Worm (Caenorhabditis elegans) whole organism, L1 larva: ENCODE data around the gene ZK666.2.

Experiments used
- C16A3.4 ChIP-seq: fragments of 150-350 bp; optimal IDR thresholded peaks from 2 replicates; lab custom pipeline; 2014; ENCODE audit warnings: missing biosample characterization, missing genetic modification characterization
- C34B4.2 ChIP-seq: sonication (generic microtip); optimal IDR thresholded peaks from 2 replicates; lab custom pipeline; 2017; ENCODE audit warnings: mild to moderate bottlenecking, missing genetic modification characterization, missing compliant biosample characterization
- F16B12.6 ChIP-seq: fragments of 150-350 bp; optimal IDR thresholded peaks from 2 replicates; lab custom pipeline; 2014; ENCODE audit warnings: missing biosample characterization, missing genetic modification characterization
- ceh-82 ChIP-seq, 3 experiments: fragments of 150-350 bp in 1 of 3; sonication (generic microtip) in 2 of 3; optimal IDR thresholded peaks; 2 replicates each; lab custom pipeline; 2014 to 2017; ENCODE audit warnings: missing biosample characterization in 3 of 3, missing genetic modification characterization in 3 of 3
- dpl-1 ChIP-seq, 3 experiments: fragments of 150-350 bp in 2 of 3; sonication (generic microtip) in 1 of 3; optimal IDR thresholded peaks; 2 replicates each; lab custom pipeline; 2014 to 2017; ENCODE audit warnings: missing biosample characterization in 3 of 3, missing genetic modification characterization in 3 of 3, missing genetic modification reagents in 3 of 3
- efl-1 ChIP-seq, 4 experiments: fragments of 150-350 bp; optimal IDR thresholded peaks in 3 of 4; peaks in 1 of 4; 1 replicate in 1 of 4; 2 replicates in 3 of 4; lab custom pipeline; 2014; ENCODE audit warnings: missing biosample characterization in 2 of 4, missing genetic modification characterization in 2 of 4, missing genetic modification reagents in 2 of 4
- egl-13 ChIP-seq: sonication (generic microtip); optimal IDR thresholded peaks from 2 replicates; lab custom pipeline; 2016; ENCODE audit warnings: missing genotype, missing genetic modification reagents, missing genetic modification characterization, missing compliant biosample characterization
- elt-2 ChIP-seq: sonication (generic microtip); optimal IDR thresholded peaks from 2 replicates; lab custom pipeline; 2016; ENCODE audit warnings: missing genetic modification characterization, mild to moderate bottlenecking, inconsistent platforms, missing compliant biosample characterization, missing genetic modification reagents
- elt-3 ChIP-seq, 6 experiments: fragments of 150-350 bp in 1 of 6; sonication (generic microtip); optimal IDR thresholded peaks; 2 replicates each; lab custom pipeline; 2017 to 2018; ENCODE audit warnings: missing biosample characterization in 6 of 6, missing genetic modification characterization in 6 of 6, inconsistent platforms in 1 of 6
- fkh-8 ChIP-seq: sonication (generic microtip); optimal IDR thresholded peaks from 2 replicates; lab custom pipeline; 2016; ENCODE audit warnings: mild to moderate bottlenecking, missing genetic modification characterization, missing compliant biosample characterization
- isw-1 ChIP-seq: fragments of 200-800 bp; sonication (Bioruptor generic); IDR thresholded peaks from 2 replicates; pipeline ENCODE4 v1.3.6; 2022; ENCODE audit warnings: missing genetic modification characterization, missing compliant biosample characterization
- jun-1 ChIP-seq: fragments of 150-350 bp; optimal IDR thresholded peaks from 2 replicates; lab custom pipeline; 2014; ENCODE audit warnings: missing biosample characterization, missing genetic modification reagents, missing genetic modification characterization
- lin-13 ChIP-seq: fragments of 150-350 bp; optimal IDR thresholded peaks from 2 replicates; lab custom pipeline; 2014; ENCODE audit warnings: missing biosample characterization, missing genetic modification reagents, missing genetic modification characterization
- lin-14 ChIP-seq: fragments of 200-800 bp; sonication (Bioruptor generic); optimal IDR thresholded peaks from 2 replicates; lab custom pipeline; 2018; ENCODE audit warnings: mild to moderate bottlenecking, missing genetic modification characterization, moderate library complexity, missing compliant biosample characterization
- lin-15B ChIP-seq: fragments of 150-350 bp; sonication (generic microtip); optimal IDR thresholded peaks from 3 replicates; lab custom pipeline; 2014; ENCODE audit warnings: missing biosample characterization, missing genetic modification characterization
- lin-39 ChIP-seq: fragments of 150-350 bp; optimal IDR thresholded peaks from 2 replicates; lab custom pipeline; 2014; ENCODE audit warnings: missing biosample characterization, missing genetic modification reagents, missing genetic modification characterization
- lsy-2 ChIP-seq, 2 experiments: fragments of 150-350 bp; optimal IDR thresholded peaks; 2 replicates each; lab custom pipeline; 2014; ENCODE audit warnings: missing biosample characterization in 2 of 2, missing genetic modification characterization in 2 of 2
- mdl-1 ChIP-seq, 2 experiments: fragments of 150-350 bp; optimal IDR thresholded peaks; 2 replicates each; lab custom pipeline; 2014 to 2017; ENCODE audit warnings: missing biosample characterization in 2 of 2, missing genetic modification characterization in 2 of 2, inconsistent platforms in 1 of 2
- nhr-237 ChIP-seq: fragments of 150-350 bp; optimal IDR thresholded peaks from 2 replicates; lab custom pipeline; 2014; ENCODE audit warnings: missing biosample characterization, missing genetic modification characterization
- nhr-28 ChIP-seq: fragments of 150-350 bp; optimal IDR thresholded peaks from 2 replicates; lab custom pipeline; 2014; ENCODE audit warnings: missing biosample characterization, missing genetic modification characterization
- nhr-76 ChIP-seq: sonication (generic microtip); optimal IDR thresholded peaks from 2 replicates; lab custom pipeline; 2017; ENCODE audit warnings: missing biosample characterization, missing genetic modification characterization
- nhr-85 ChIP-seq: sonication (generic microtip); peaks from one replicate; lab custom pipeline; 2016; ENCODE audit warnings: missing genetic modification characterization, inconsistent platforms, missing compliant biosample characterization
- pag-3 ChIP-seq: sonication (generic microtip); optimal IDR thresholded peaks from 2 replicates; lab custom pipeline; 2017; ENCODE audit warnings: missing genetic modification characterization, mild to moderate bottlenecking, missing compliant biosample characterization, antibody characterized with exemption, borderline replicate concordance; ENCODE audit not compliant: insufficient read depth
- pqm-1 ChIP-seq: sonication (generic microtip); optimal IDR thresholded peaks from 3 replicates; lab custom pipeline; 2017; ENCODE audit warnings: missing biosample characterization, missing genetic modification characterization
- rnt-1 ChIP-seq: sonication (generic microtip); optimal IDR thresholded peaks from 2 replicates; lab custom pipeline; 2016; ENCODE audit warnings: mild to moderate bottlenecking, missing genetic modification characterization, moderate library complexity, missing compliant biosample characterization
- snpc-4 ChIP-seq: fragments of 150-350 bp; optimal IDR thresholded peaks from 2 replicates; lab custom pipeline; 2014; ENCODE audit warnings: missing biosample characterization, missing genetic modification characterization
- tbx-2 ChIP-seq: sonication (generic microtip); optimal IDR thresholded peaks from 2 replicates; lab custom pipeline; 2016; ENCODE audit warnings: missing genetic modification characterization, missing compliant biosample characterization
- tlp-1 ChIP-seq: fragments of 150-350 bp; optimal IDR thresholded peaks from 2 replicates; lab custom pipeline; 2014; ENCODE audit warnings: missing biosample characterization, missing genetic modification characterization
- unc-130 ChIP-seq: fragments of 150-350 bp; optimal IDR thresholded peaks from 2 replicates; lab custom pipeline; 2017; ENCODE audit warnings: missing biosample characterization, missing genetic modification characterization, inconsistent platforms
- unc-98 ChIP-seq: fragments of 200-800 bp; sonication (Bioruptor generic); IDR thresholded peaks from 2 replicates; pipeline ENCODE4 v1.3.6; 2022; ENCODE audit warnings: missing genetic modification characterization, missing compliant biosample characterization
- vab-15 ChIP-seq: sonication (generic microtip); optimal IDR thresholded peaks from 2 replicates; lab custom pipeline; 2017; ENCODE audit warnings: missing genotype, mild to moderate bottlenecking, missing genetic modification characterization, missing compliant biosample characterization
- xbp-1 ChIP-seq: sonication (generic microtip); optimal IDR thresholded peaks from 2 replicates; lab custom pipeline; 2016; ENCODE audit warnings: missing genetic modification characterization, missing compliant biosample characterization
- zag-1 ChIP-seq: fragments of 150-350 bp; optimal IDR thresholded peaks from 2 replicates; lab custom pipeline; 2014; ENCODE audit warnings: missing biosample characterization, missing genetic modification characterization
- zip-4 ChIP-seq: fragments of 200-800 bp; sonication (Bioruptor generic); optimal IDR thresholded peaks from 2 replicates; lab custom pipeline; 2018; ENCODE audit warnings: mild to moderate bottlenecking, missing genetic modification characterization, moderate library complexity, missing compliant biosample characterization
- ztf-11 ChIP-seq, 2 experiments: sonication (generic microtip); optimal IDR thresholded peaks; 2 replicates each; lab custom pipeline; 2016 to 2017; ENCODE audit warnings: missing genetic modification characterization in 2 of 2, missing biosample characterization in 1 of 2, missing compliant biosample characterization in 1 of 2
- ztf-4 ChIP-seq: fragments of 150-350 bp; optimal IDR thresholded peaks from 2 replicates; lab custom pipeline; 2014; ENCODE audit warnings: missing biosample characterization, missing genetic modification characterization

Gene ZK666.2

ce11 chrII:10479348-10479747 is 7.7 kb upstream of the ZK666.2 start, which contains the start of gene clec-59:
TSS of gene clec-59 (minus strand) at chrII:10479448.
- TF ChIP-seq tbx-2 (tag; lab: Kevin White, UChicago): no peak
- TF ChIP-seq unc-98: no peak
- TF ChIP-seq dpl-1 (GFP tag; optimal IDR thresholded peaks at IDR 0.05; lab: Kevin White, UChicago): no peak
- no peak for TF ChIP-seq nhr-28 (tag; lab: Kevin White, UChicago)
- no peak for TF ChIP-seq lsy-2 (tag; optimal IDR thresholded peaks at IDR 0.05; lab: Kevin White, UChicago)

- no peak for TF ChIP-seq C16A3.4 (tag; lab: Kevin White, UChicago)
- no peak for TF ChIP-seq isw-1 (GFP tag; lab: Robert Waterston, UW)
- no peak for TF ChIP-seq lin-13 (GFP tag; lab: Kevin White, UChicago)
- TF ChIP-seq elt-3 (tag; optimal IDR thresholded peaks at IDR 0.05; lab: Kevin White, UChicago): no peak
- TF ChIP-seq ztf-11 (tag; optimal IDR thresholded peaks at IDR 0.05; lab: Kevin White, UChicago): no peak
- TF ChIP-seq fkh-8 (tag; lab: Kevin White, UChicago): no peak
- no peak for TF ChIP-seq mdl-1 (tag; optimal IDR thresholded peaks at IDR 0.05; lab: Kevin White, UChicago)
Observed at ce11 chrII:10476959-10477358, 5.3 kb upstream of the ZK666.2 start, which contains the start of gene ZK666.4. TSS of gene ZK666.4 (plus strand) at chrII:10477259.

- TF ChIP-seq efl-1 (optimal IDR thresholded peaks at IDR 0.05; lab: Kevin White, UChicago) (no peak), efl-1 (GFP tag; optimal IDR thresholded peaks at IDR 0.05 in 1 of 2; lab: Kevin White, UChicago) (peak in 1 of 2 experiments; percentile 47), xbp-1 (tag; lab: Kevin White, UChicago) (no peak), lsy-2 (tag; optimal IDR thresholded peaks at IDR 0.05; lab: Kevin White, UChicago) (no peak), snpc-4 (tag; lab: Kevin White, UChicago) (no peak)
- TF ChIP-seq, all 84 proteins: peak for 1
Observed at ce11 chrII:10476039-10476438, 4.3 kb upstream of the ZK666.2 start, which contains the start of gene clec-58. TSS of gene clec-58 (minus strand) at chrII:10476139.

- TF ChIP-seq F16B12.6 (tag; lab: Kevin White, UChicago): no peak
- TF ChIP-seq ceh-82 (tag; optimal IDR thresholded peaks at IDR 0.05; lab: Kevin White, UChicago): no peak
- TF ChIP-seq lin-14 (GFP tag; lab: Kevin White, UChicago): no peak
- TF ChIP-seq nhr-85: no peak
Observed at ce11 chrII:10471247-10471646, 443 bp downstream of the ZK666.2 start, which contains the start of gene ZK666.1. TSS of gene ZK666.1 (minus strand) at chrII:10471347.

- TF ChIP-seq elt-2 (tag; lab: Kevin White, UChicago) (peak; percentile 57), tlp-1 (no peak)
Observed at ce11 chrII:10470159-10470558, 1.5 kb downstream of the ZK666.2 start, which contains the start of gene clec-143. TSS of gene clec-143 (minus strand) at chrII:10470297.

- no peak for TF ChIP-seq fkh-8 (tag; lab: Kevin White, UChicago)
- TF ChIP-seq efl-1 (optimal IDR thresholded peaks at IDR 0.05; lab: Kevin White, UChicago): no peak
- peak in 1 of 2 experiments; percentile 51 for TF ChIP-seq efl-1 (GFP tag; optimal IDR thresholded peaks at IDR 0.05 in 1 of 2; lab: Kevin White, UChicago)
- TF ChIP-seq, all 84 proteins: peak for 1
Observed at ce11 chrII:10466552-10466951, 5.1 kb downstream of the ZK666.2 start, which contains the start of gene tnc-2. TSS of gene tnc-2 (plus strand) at chrII:10466852.

- TF ChIP-seq zag-1 (tag; lab: Kevin White, UChicago) (no peak), egl-13 (tag; lab: Kevin White, UChicago) (no peak), jun-1 (tag; lab: Kevin White, UChicago) (no peak), unc-130 (no peak), C34B4.2 (tag; lab: Kevin White, UChicago) (no peak), lsy-2 (tag; optimal IDR thresholded peaks at IDR 0.05; lab: Kevin White, UChicago) (no peak), ztf-4 (tag; lab: Kevin White, UChicago) (no peak), zip-4 (GFP tag; lab: Kevin White, UChicago) (no peak), rnt-1 (tag; lab: Kevin White, UChicago) (no peak), pqm-1 (tag; lab: Kevin White, UChicago) (no peak), fkh-8 (tag; lab: Kevin White, UChicago) (no peak), ztf-11 (tag; optimal IDR thresholded peaks at IDR 0.05; lab: Kevin White, UChicago) (no peak), pag-3 (no peak), nhr-237 (no peak), vab-15 (tag; lab: Kevin White, UChicago) (no peak), nhr-76 (tag; lab: Kevin White, UChicago) (no peak), lin-39 (no peak), lin-15B (tag; lab: Kevin White, UChicago) (no peak)
Observed at ce11 chrII:10464230-10464920, 7.3 kb downstream of the ZK666.2 start, which contains the start of the genes ZK673.6 and sdz-37. TSS of gene ZK673.6 (minus strand) at chrII:10464330. TSS of gene sdz-37 (plus strand) at chrII:10464870.
